Fruit fly (Drosophila melanogaster) whole organism, embryonic: ENCODE measurements around the gene CG33111.

Experiments
- Antp ChIP-seq: fragments of 200-800 bp; sonication (Bioruptor generic); optimal IDR thresholded peaks from 3 replicates; lab custom pipeline; 2016; ENCODE audit warnings: missing biosample characterization, missing genetic modification characterization
- B-H1 ChIP-seq: fragments of 200-800 bp; sonication (Bioruptor generic); IDR thresholded peaks from 3 replicates; pipeline ENCODE4 v1.3.6; 2022; ENCODE audit warnings: missing biosample characterization, missing genetic modification characterization
- CG10147 ChIP-seq: fragments of 200-800 bp; sonication (Bioruptor generic); optimal IDR thresholded peaks from 2 replicates; lab custom pipeline; 2019; ENCODE audit warnings: missing biosample characterization, mild to moderate bottlenecking, missing genetic modification characterization, moderate library complexity
- CG1024 ChIP-seq: fragments of 200-800 bp; sonication (Bioruptor generic); IDR thresholded peaks from 2 replicates; pipeline ENCODE4 v1.3.6; 2022; ENCODE audit warnings: missing biosample characterization, missing genetic modification characterization
- CG1233 ChIP-seq: fragments of 200-800 bp; sonication (Bioruptor generic); optimal IDR thresholded peaks from 4 replicates; lab custom pipeline; 2018; ENCODE audit warnings: missing biosample characterization, mild to moderate bottlenecking, missing genetic modification characterization
- CG13424 ChIP-seq: fragments of 200-800 bp; sonication (Bioruptor generic); optimal IDR thresholded peaks from 2 replicates; lab custom pipeline; 2019; ENCODE audit warnings: missing biosample characterization, mild to moderate bottlenecking, missing genetic modification characterization, moderate library complexity
- CG14667 ChIP-seq: fragments of 200-800 bp; sonication (Bioruptor generic); IDR thresholded peaks from 2 replicates; pipeline ENCODE4 v1.3.6; 2022; ENCODE audit warnings: missing biosample characterization, missing genetic modification characterization
- CG15011 ChIP-seq: fragments of 200-800 bp; sonication (Bioruptor generic); optimal IDR thresholded peaks from 3 replicates; lab custom pipeline; 2018; ENCODE audit warnings: missing biosample characterization, mild to moderate bottlenecking, missing genetic modification characterization
- CG16863 ChIP-seq: fragments of 200-800 bp; sonication (Bioruptor generic); optimal IDR thresholded peaks from 3 replicates; lab custom pipeline; 2016; ENCODE audit warnings: missing biosample characterization, missing genetic modification characterization
- CG17359 ChIP-seq: fragments of 200-800 bp; sonication (Bioruptor generic); optimal IDR thresholded peaks from 3 replicates; lab custom pipeline; 2018; ENCODE audit warnings: missing biosample characterization, mild to moderate bottlenecking, missing genetic modification characterization, moderate library complexity
- CG18011 ChIP-seq: fragments of 200-800 bp; sonication (Bioruptor generic); optimal IDR thresholded peaks from 2 replicates; lab custom pipeline; 2017; ENCODE audit warnings: missing biosample characterization, missing genetic modification characterization, mild to moderate bottlenecking, moderate library complexity, missing genotype
- CG1832 ChIP-seq: fragments of 200-800 bp; sonication (Bioruptor generic); optimal IDR thresholded peaks from 2 replicates; lab custom pipeline; 2017; ENCODE audit warnings: missing biosample characterization, mild to moderate bottlenecking, missing genetic modification characterization, inconsistent platforms
- CG2120 ChIP-seq: fragments of 200-800 bp; sonication (Bioruptor generic); optimal IDR thresholded peaks from 3 replicates; lab custom pipeline; 2016; ENCODE audit warnings: missing biosample characterization, missing genetic modification characterization
- CG2199 ChIP-seq: fragments of 200-800 bp; sonication (Bioruptor generic); IDR thresholded peaks from 3 replicates; pipeline ENCODE4 v1.3.6; 2022; ENCODE audit warnings: missing biosample characterization, missing genetic modification characterization
- CG30403 ChIP-seq: fragments of 200-800 bp; sonication (Bioruptor generic); optimal IDR thresholded peaks from 3 replicates; lab custom pipeline; 2016; ENCODE audit warnings: missing biosample characterization, missing genetic modification characterization
- CG3163 ChIP-seq: fragments of 200-800 bp; sonication (Bioruptor generic); optimal IDR thresholded peaks from 3 replicates; lab custom pipeline; 2016; ENCODE audit warnings: missing biosample characterization, missing genetic modification characterization
- CG6854 ChIP-seq: fragments of 200-800 bp; sonication (Bioruptor generic); optimal IDR thresholded peaks from 3 replicates; lab custom pipeline; 2017; ENCODE audit warnings: missing biosample characterization, mild to moderate bottlenecking, missing genetic modification characterization
- CG7357 ChIP-seq: fragments of 200-800 bp; sonication (Bioruptor generic); IDR thresholded peaks from 3 replicates; pipeline ENCODE4 v1.3.6; 2022; ENCODE audit warnings: missing biosample characterization, missing genetic modification characterization
- CG8359 ChIP-seq: fragments of 200-800 bp; sonication (Bioruptor generic); optimal IDR thresholded peaks from 2 replicates; lab custom pipeline; 2017; ENCODE audit warnings: missing biosample characterization, mild to moderate bottlenecking, missing genetic modification characterization, borderline replicate concordance
- CG8388 ChIP-seq: fragments of 200-800 bp; sonication (Bioruptor generic); optimal IDR thresholded peaks from 2 replicates; lab custom pipeline; 2019; ENCODE audit warnings: missing biosample characterization, mild to moderate bottlenecking, missing genetic modification characterization, moderate library complexity
- CG9437 ChIP-seq: fragments of 200-800 bp; sonication (Bioruptor generic); optimal IDR thresholded peaks from 2 replicates; lab custom pipeline; 2018; ENCODE audit warnings: missing biosample characterization, mild to moderate bottlenecking, missing genetic modification characterization
- CG9797 ChIP-seq: fragments of 200-800 bp; sonication (Bioruptor generic); optimal IDR thresholded peaks from 3 replicates; lab custom pipeline; 2018; ENCODE audit warnings: missing biosample characterization, mild to moderate bottlenecking, missing genetic modification characterization
- CG9817 ChIP-seq: fragments of 200-800 bp; sonication (Bioruptor generic); optimal IDR thresholded peaks from 2 replicates; lab custom pipeline; 2018; ENCODE audit warnings: missing biosample characterization, mild to moderate bottlenecking, missing genetic modification characterization, moderate library complexity
- Camta ChIP-seq: fragments of 200-800 bp; sonication (Bioruptor generic); optimal IDR thresholded peaks from 2 replicates; lab custom pipeline; 2016; ENCODE audit warnings: missing biosample characterization, missing genetic modification characterization
- CrebB ChIP-seq: fragments of 200-800 bp; sonication (Bioruptor generic); optimal IDR thresholded peaks from 3 replicates; lab custom pipeline; 2018; ENCODE audit warnings: missing biosample characterization, mild to moderate bottlenecking, missing genetic modification characterization
- Drgx ChIP-seq: fragments of 200-800 bp; sonication (Bioruptor generic); IDR thresholded peaks from 2 replicates; pipeline ENCODE4 v1.3.6; 2022; ENCODE audit warnings: missing biosample characterization, missing genetic modification characterization
- ERR ChIP-seq: fragments of 200-800 bp; sonication (Bioruptor generic); optimal IDR thresholded peaks from 2 replicates; lab custom pipeline; 2016; ENCODE audit warnings: missing biosample characterization, missing genetic modification characterization
- HLHmδ ChIP-seq: fragments of 200-800 bp; sonication (Bioruptor generic); optimal IDR thresholded peaks from 2 replicates; lab custom pipeline; 2018; ENCODE audit warnings: missing biosample characterization, mild to moderate bottlenecking, missing genetic modification characterization, moderate library complexity
- Hsf ChIP-seq: fragments of 200-800 bp; sonication (Bioruptor generic); optimal IDR thresholded peaks from 3 replicates; lab custom pipeline; 2016; ENCODE audit warnings: missing biosample characterization, missing genetic modification characterization
- Lim3 ChIP-seq: fragments of 200-800 bp; sonication (Bioruptor generic); IDR thresholded peaks from 2 replicates; pipeline ENCODE4 v1.3.6; 2022; ENCODE audit warnings: missing biosample characterization, missing genetic modification characterization
- Nf-YC ChIP-seq: fragments of 200-800 bp; optimal IDR thresholded peaks from 3 replicates; lab custom pipeline; 2019; ENCODE audit warnings: missing biosample characterization, mild to moderate bottlenecking, missing genetic modification characterization, moderate library complexity
- Poxn ChIP-seq: fragments of 200-800 bp; sonication (Bioruptor generic); IDR thresholded peaks from 2 replicates; pipeline ENCODE4 v1.3.6; 2022; ENCODE audit warnings: missing biosample characterization, missing genetic modification characterization
- Six4 ChIP-seq: fragments of 200-800 bp; sonication (Bioruptor generic); optimal IDR thresholded peaks from 2 replicates; lab custom pipeline; 2016; ENCODE audit warnings: missing biosample characterization, missing genetic modification characterization
- Taf1 ChIP-seq: fragments of 200-800 bp; sonication (Bioruptor generic); IDR thresholded peaks from 2 replicates; pipeline ENCODE4 v1.3.6; 2022; ENCODE audit warnings: missing biosample characterization, missing genetic modification characterization
- br ChIP-seq: fragments of >200 bp; optimal IDR thresholded peaks from 2 replicates; lab custom pipeline; 2017
- dati ChIP-seq: fragments of 200-800 bp; sonication (Bioruptor generic); IDR thresholded peaks from 2 replicates; pipeline ENCODE4 v1.3.6; 2022; ENCODE audit warnings: missing biosample characterization, missing genetic modification characterization
- disco-r ChIP-seq: fragments of 200-800 bp; sonication (Bioruptor generic); optimal IDR thresholded peaks from 2 replicates; lab custom pipeline; 2016; ENCODE audit warnings: missing biosample characterization, missing genetic modification characterization
- dm ChIP-seq: fragments of 200-800 bp; sonication (Bioruptor generic); optimal IDR thresholded peaks from 3 replicates; lab custom pipeline; 2016; ENCODE audit warnings: missing biosample characterization, missing genetic modification characterization
- exex ChIP-seq: fragments of 200-800 bp; sonication (Bioruptor generic); optimal IDR thresholded peaks from 4 replicates; lab custom pipeline; 2018; ENCODE audit warnings: missing biosample characterization, mild to moderate bottlenecking, missing genetic modification characterization, moderate library complexity
- fru ChIP-seq: fragments of >200 bp; optimal IDR thresholded peaks from 2 replicates; lab custom pipeline; 2017
- gcm2 ChIP-seq: fragments of 200-800 bp; sonication (Bioruptor generic); optimal IDR thresholded peaks from 2 replicates; lab custom pipeline; 2016; ENCODE audit warnings: missing biosample characterization, missing genetic modification characterization
- hkb ChIP-seq, 2 experiments: fragments of 200-800 bp in 1 of 2; fragments of >200 bp in 1 of 2; sonication (Bioruptor generic) in 1 of 2; IDR thresholded peaks in 1 of 2; optimal IDR thresholded peaks in 1 of 2; 2 replicates each; pipeline versions ENCODE4 v1.3.6 to Lab custom; 2017 to 2022; ENCODE audit warnings: missing biosample characterization in 1 of 2, missing genetic modification characterization in 1 of 2
- hth ChIP-seq: fragments of >200 bp; optimal IDR thresholded peaks from 2 replicates; lab custom pipeline; 2017; ENCODE audit warnings: inconsistent platforms
- lab ChIP-seq: fragments of 200-800 bp; sonication (Bioruptor generic); optimal IDR thresholded peaks from 3 replicates; lab custom pipeline; 2017; ENCODE audit warnings: missing biosample characterization, missing genetic modification characterization, mild to moderate bottlenecking, moderate library complexity, missing genetic modification reagents
- lbe ChIP-seq: fragments of 200-800 bp; sonication (Bioruptor generic); optimal IDR thresholded peaks from 2 replicates; lab custom pipeline; 2016; ENCODE audit warnings: missing biosample characterization, mild to moderate bottlenecking, missing genetic modification characterization
- nom ChIP-seq: fragments of 200-800 bp; sonication (Bioruptor generic); optimal IDR thresholded peaks from 2 replicates; lab custom pipeline; 2017; ENCODE audit warnings: missing biosample characterization, missing genetic modification characterization, mild to moderate bottlenecking, moderate library complexity, missing genetic modification reagents
- p53 ChIP-seq: fragments of 200-800 bp; sonication (Bioruptor generic); optimal IDR thresholded peaks from 2 replicates; lab custom pipeline; 2016; ENCODE audit warnings: missing biosample characterization, missing genetic modification characterization
- peb ChIP-seq: fragments of 200-800 bp; sonication (Bioruptor generic); IDR thresholded peaks from 2 replicates; pipeline ENCODE4 v1.3.6; 2022; ENCODE audit warnings: missing biosample characterization, missing genetic modification characterization
- psq ChIP-seq: fragments of 200-800 bp; sonication (Bioruptor generic); optimal IDR thresholded peaks from 2 replicates; lab custom pipeline; 2017; ENCODE audit warnings: missing biosample characterization, missing genetic modification characterization
- sens ChIP-seq: fragments of 200-800 bp; sonication (Bioruptor generic); peaks from one replicate; lab custom pipeline; 2016; ENCODE audit warnings: missing biosample characterization, missing genetic modification characterization
- sna ChIP-seq: fragments of 200-800 bp; sonication (Bioruptor generic); IDR thresholded peaks from 2 replicates; pipeline ENCODE4 v1.3.6; 2022; ENCODE audit warnings: missing biosample characterization, missing genetic modification characterization; ENCODE audit not compliant: partially characterized antibody
- usp ChIP-seq: fragments of >200 bp; optimal IDR thresholded peaks from 2 replicates; lab custom pipeline; 2017; ENCODE audit warnings: missing biosample characterization, missing genetic modification characterization

CG33111 gene

dm6 chr3R:23772808-23773207 is 46.2 kb downstream of the CG33111 start, which contains the start of gene tst (continued):
- TF ChIP-seq CG1233 (GFP tag; lab: Kevin White, UChicago) (peak; percentile 86), CG9817 (tag; lab: Kevin White, UChicago) (peak; percentile 90), lbe (peak; percentile 90), CG16863 (GFP tag; lab: Kevin White, UChicago) (peak; percentile 24), Lim3 (GFP tag; lab: Robert Waterston, UW) (peak; percentile 78), CG7357 (GFP tag; lab: Robert Waterston, UW) (peak; percentile 91), CG17359 (tag; lab: Kevin White, UChicago) (peak; percentile 94), CG8359 (GFP tag; lab: Kevin White, UChicago) (peak; percentile 54), Drgx (peak; percentile 94), sna (GFP tag; lab: Robert Waterston, UW) (no peak), B-H1 (GFP tag; lab: Robert Waterston, UW) (peak; percentile 96), Antp (GFP tag; lab: Kevin White, UChicago) (peak; percentile 25), CG18011 (GFP tag; lab: Kevin White, UChicago) (peak; percentile 42), CG2199 (GFP tag; lab: Robert Waterston, UW) (peak; percentile 94), Hsf (peak; percentile 61), HLHmδ (GFP tag; lab: Kevin White, UChicago) (no peak), dm (no peak), psq (GFP tag; lab: Kevin White, UChicago) (peak; percentile 81), Camta (GFP tag; lab: Kevin White, UChicago) (peak; percentile 32), gcm2 (peak; percentile 39), br (lab: Kevin White, UChicago) (no peak), CrebB (tag; lab: Kevin White, UChicago) (peak; percentile 68), CG9437 (GFP tag; lab: Kevin White, UChicago) (peak; percentile 81), CG10147 (peak; percentile 84), p53 (no peak), CG8388 (GFP tag; lab: Kevin White, UChicago) (peak; percentile 89), CG30403 (GFP tag; lab: Kevin White, UChicago) (peak; percentile 94), CG15011 (GFP tag; lab: Kevin White, UChicago) (peak; percentile 76), nom (GFP tag; lab: Kevin White, UChicago) (peak; percentile 51), Taf1 (GFP tag; lab: Robert Waterston, UW) (peak; percentile 93), lab (GFP tag; lab: Kevin White, UChicago) (peak; percentile 93), disco-r (GFP tag; lab: Kevin White, UChicago) (no peak), peb (GFP tag; lab: Robert Waterston, UW) (peak; percentile 92), Nf-YC (tag; lab: Kevin White, UChicago) (peak; percentile 79), CG3163 (GFP tag; lab: Kevin White, UChicago) (no peak), CG2120 (GFP tag; lab: Kevin White, UChicago) (peak; percentile 85), hkb (optimal IDR thresholded peaks at IDR 0.05; lab: Kevin White, UChicago) (no peak), hkb (GFP tag; IDR thresholded peaks at IDR 0.05; lab: Robert Waterston, UW) (peak; percentile 93), Six4 (peak; percentile 81), CG1024 (GFP tag; lab: Robert Waterston, UW) (peak; percentile 86), usp (GFP tag; lab: Kevin White, UChicago) (no peak), ERR (GFP tag; lab: Kevin White, UChicago) (no peak), CG9797 (GFP tag; lab: Kevin White, UChicago) (peak; percentile 46), Poxn (peak; percentile 80), exex (tag; lab: Kevin White, UChicago) (peak; percentile 63), CG1832 (GFP tag; lab: Kevin White, UChicago) (no peak), CG13424 (tag; lab: Kevin White, UChicago) (peak; percentile 92), fru (lab: Kevin White, UChicago) (no peak), dati (GFP tag; lab: Robert Waterston, UW) (peak; percentile 78), sens (peak; percentile 93), CG6854 (GFP tag; lab: Kevin White, UChicago) (no peak), CG14667 (peak; percentile 98), hth (lab: Kevin White, UChicago) (no peak)
